Worm (Caenorhabditis elegans): ENCODE results near the gene ZK1251.3.

DNA sequence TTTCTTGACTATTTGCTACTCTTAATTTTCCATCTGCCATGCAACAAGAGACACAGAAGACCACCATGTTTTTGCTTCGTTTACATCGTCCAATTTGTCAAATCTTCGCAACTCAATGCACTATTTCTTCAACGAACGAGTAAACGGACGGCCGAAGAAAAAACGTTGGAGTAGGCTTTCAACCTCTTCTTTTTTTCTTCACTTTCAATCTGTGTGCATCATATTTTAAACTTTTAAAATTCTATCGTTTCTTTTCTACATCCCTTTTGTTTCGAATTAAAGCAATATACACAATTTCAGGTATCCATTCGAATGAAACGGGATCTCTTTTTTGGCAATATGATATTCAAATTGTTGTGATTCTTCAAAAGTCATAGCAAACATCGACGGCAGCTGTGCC, 25.7 kb upstream of the ZK1251.3 start, which contains the start of gene acc-1:
- TF ChIP-seq C34F6.9 (tag; optimal IDR thresholded peaks at IDR 0.05) (no peak), R02D3.7 (tag; optimal IDR thresholded peaks at IDR 0.05) (no peak), fos-1 (tag; optimal IDR thresholded peaks at IDR 0.05) (no peak)

All from whole organism, L2 larva.